Worm (Caenorhabditis elegans): Measurements from ENCODE around the gene hmg-1.2.

DNA sequence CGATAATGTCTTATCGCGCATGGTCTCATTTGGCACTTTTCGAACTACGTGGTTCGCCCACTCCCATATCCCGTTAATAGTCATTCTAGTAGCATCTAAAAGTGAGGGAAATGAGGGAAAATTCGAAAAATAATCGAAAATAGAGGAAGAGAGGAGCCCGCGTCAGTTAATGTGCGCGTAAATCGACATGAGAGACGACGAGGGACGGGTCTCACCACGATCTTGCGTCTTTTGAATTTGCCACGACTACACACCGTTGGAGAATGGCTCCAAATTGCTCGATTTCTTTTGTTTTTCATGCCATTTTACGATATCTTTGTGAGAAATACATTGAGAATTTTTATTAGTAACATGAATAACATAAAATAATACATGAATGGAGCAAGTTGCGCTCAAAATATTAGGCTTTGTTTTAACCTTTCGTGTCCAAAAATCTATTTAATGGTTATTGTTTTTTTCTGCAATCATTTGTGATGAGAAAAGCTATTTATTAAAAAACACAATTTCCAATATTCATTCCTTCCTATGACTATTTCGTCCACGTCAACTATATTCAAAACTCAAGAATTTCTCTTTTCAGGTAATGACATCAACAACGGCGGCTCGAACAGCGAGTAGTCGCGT lies 32.0 kb upstream of the hmg-1.2 start, which contains the start of the genes gen-1 and stt-3:
- no peak for TF ChIP-seq mdl-1 (tag; optimal IDR thresholded peaks at IDR 0.05)
- TF ChIP-seq skn-1 (tag; optimal IDR thresholded peaks at IDR 0.05), result no peak
- no peak for TF ChIP-seq alr-1 (tag; optimal IDR thresholded peaks at IDR 0.05)
- no peak for TF ChIP-seq ceh-82 (tag; optimal IDR thresholded peaks at IDR 0.05)
- no peak for TF ChIP-seq lsy-2 (tag; optimal IDR thresholded peaks at IDR 0.05)
- TF ChIP-seq aly-2 (tag; optimal IDR thresholded peaks at IDR 0.05), result no peak
- no peak for TF ChIP-seq elt-3 (tag; optimal IDR thresholded peaks at IDR 0.05)
- no peak for TF ChIP-seq nhr-23 (tag; optimal IDR thresholded peaks at IDR 0.05)
- TF ChIP-seq unc-62 (GFP tag; optimal IDR thresholded peaks at IDR 0.05), result no peak
- no peak for TF ChIP-seq zag-1 (tag; optimal IDR thresholded peaks at IDR 0.05)
- TF ChIP-seq fos-1 (tag; optimal IDR thresholded peaks at IDR 0.05), result no peak
- TF ChIP-seq elt-1 (tag; optimal IDR thresholded peaks at IDR 0.05), result no peak
- TF ChIP-seq lin-39 (tag; optimal IDR thresholded peaks at IDR 0.05), result no peak

Data from whole organism, L2 larva.